Worm (Caenorhabditis elegans): ENCODE data around the gene K09F6.15.

Gene K09F6.15

ce11 chrII:2277418-2277817 lies at the start of gene K09F6.15:
TSS of gene K09F6.15 (minus strand) at chrII:2277518.
- no peak for TF ChIP-seq lin-15B (tag; optimal IDR thresholded peaks at IDR 0.05)
- TF ChIP-seq elt-3 (tag; optimal IDR thresholded peaks at IDR 0.05): no peak
- TF ChIP-seq snpc-4 (tag; optimal IDR thresholded peaks at IDR 0.05): no peak
- TF ChIP-seq ceh-82 (tag; optimal IDR thresholded peaks at IDR 0.05): no peak
- no peak for TF ChIP-seq lsy-12 (tag; optimal IDR thresholded peaks at IDR 0.05)
- no peak for TF ChIP-seq unc-39 (tag; optimal IDR thresholded peaks at IDR 0.05)
- TF ChIP-seq ceh-16 (tag; optimal IDR thresholded peaks at IDR 0.05): no peak
- no peak for TF ChIP-seq zag-1 (tag; optimal IDR thresholded peaks at IDR 0.05)
- no peak for TF ChIP-seq nfya-1 (tag; optimal IDR thresholded peaks at IDR 0.05; ENCODE audit: insufficient read depth)

DNA sequence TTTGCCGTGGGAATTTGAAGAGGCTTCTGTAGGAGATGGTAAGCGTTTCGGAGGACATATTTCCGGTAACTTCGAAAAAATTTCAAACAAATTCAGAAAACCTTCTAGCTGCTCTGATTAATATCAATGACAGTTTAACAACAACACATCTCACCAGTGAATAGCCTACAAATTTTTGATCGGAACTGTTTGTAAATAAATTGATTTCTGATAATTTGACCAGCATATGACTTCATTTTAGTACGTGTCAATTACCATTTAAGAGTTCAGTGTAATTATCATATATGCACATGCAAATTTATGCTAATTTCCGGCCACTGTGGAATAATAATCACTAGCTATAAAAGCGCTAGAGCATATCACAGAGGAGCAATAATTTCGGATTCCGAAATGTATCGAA lies 47.6 kb upstream of the K09F6.15 start, which contains the start of gene ZK1240.11:
TSS of gene ZK1240.11 (plus strand) at position 301 of the 400 bp plus-strand sequence.
- TF ChIP-seq daf-12 (tag; optimal IDR thresholded peaks at IDR 0.05): no peak
- TF ChIP-seq ama-1 (optimal IDR thresholded peaks at IDR 0.05): no peak
- no peak for TF ChIP-seq fkh-2 (tag; optimal IDR thresholded peaks at IDR 0.05)
- TF ChIP-seq mdl-1 (tag; optimal IDR thresholded peaks at IDR 0.05): no peak
- no peak for TF ChIP-seq ceh-28 (tag; optimal IDR thresholded peaks at IDR 0.05)
- no peak for TF ChIP-seq elt-2 (tag; optimal IDR thresholded peaks at IDR 0.05)

DNA sequence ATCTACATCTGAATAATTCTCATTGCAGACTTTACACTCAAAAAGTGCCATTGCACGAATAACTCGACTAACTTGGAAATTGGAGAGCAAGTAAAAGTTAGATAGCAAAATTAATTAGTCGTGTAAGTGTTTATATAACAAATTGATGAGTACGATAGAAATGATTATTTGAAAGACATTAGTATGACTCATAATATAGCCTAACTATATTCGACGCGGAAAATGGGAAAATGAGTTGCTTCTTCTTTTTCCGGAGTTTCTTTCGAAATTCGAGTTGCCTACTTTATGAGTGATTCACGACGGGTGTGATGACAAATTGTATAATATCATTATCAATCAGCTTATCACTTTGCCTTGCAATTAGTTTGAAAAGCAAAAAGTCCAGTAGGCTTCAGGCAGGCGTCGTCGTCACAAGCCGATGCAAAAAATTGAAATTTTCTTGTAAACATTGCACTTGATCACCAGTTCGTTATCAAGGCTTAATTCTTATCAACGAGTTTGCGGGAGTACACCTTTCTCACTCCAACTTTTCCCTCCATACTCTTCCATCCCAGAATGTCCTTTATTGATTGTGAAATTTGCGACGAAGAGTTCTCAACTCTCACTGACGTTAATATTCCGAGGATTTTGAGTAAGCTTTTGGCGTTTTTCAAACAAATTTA lies 45.7 kb upstream of the K09F6.15 start, which contains the start of the genes ZK1240.6 and ZK1240.2:
TSS of gene ZK1240.6 (minus strand) at position 51 of the 662 bp plus-strand sequence.
TSS of gene ZK1240.2 (plus strand) at position 520 of the 662 bp plus-strand sequence.
- TF ChIP-seq pqm-1 (tag; optimal IDR thresholded peaks at IDR 0.05): peak; percentile 46
- peak; percentile 93 for TF ChIP-seq elt-2 (tag; optimal IDR thresholded peaks at IDR 0.05)
- TF ChIP-seq egl-27 (tag; optimal IDR thresholded peaks at IDR 0.05): no peak
- no peak for TF ChIP-seq eor-1 (tag; optimal IDR thresholded peaks at IDR 0.05)
- peak; percentile 50 for TF ChIP-seq jun-1 (tag; optimal IDR thresholded peaks at IDR 0.05)
- peak; percentile 24 for TF ChIP-seq pha-4 (tag; optimal IDR thresholded peaks at IDR 0.05)

- TF ChIP-seq pqm-1 (tag; optimal IDR thresholded peaks at IDR 0.05) (peak; percentile 59), elt-2 (tag; optimal IDR thresholded peaks at IDR 0.05) (peak; percentile 82), snpc-4 (tag; optimal IDR thresholded peaks at IDR 0.05) (no peak), nhr-43 (tag; optimal IDR thresholded peaks at IDR 0.05; ENCODE audit: poor library complexity, severe bottlenecking) (no peak)
These were observed 42.8 kb upstream of the K09F6.15 start, which contains the start of gene ZK1240.3 for ce11 chrII:2320097-2320496. TSS of gene ZK1240.3 (plus strand) at chrII:2320334.

DNA sequence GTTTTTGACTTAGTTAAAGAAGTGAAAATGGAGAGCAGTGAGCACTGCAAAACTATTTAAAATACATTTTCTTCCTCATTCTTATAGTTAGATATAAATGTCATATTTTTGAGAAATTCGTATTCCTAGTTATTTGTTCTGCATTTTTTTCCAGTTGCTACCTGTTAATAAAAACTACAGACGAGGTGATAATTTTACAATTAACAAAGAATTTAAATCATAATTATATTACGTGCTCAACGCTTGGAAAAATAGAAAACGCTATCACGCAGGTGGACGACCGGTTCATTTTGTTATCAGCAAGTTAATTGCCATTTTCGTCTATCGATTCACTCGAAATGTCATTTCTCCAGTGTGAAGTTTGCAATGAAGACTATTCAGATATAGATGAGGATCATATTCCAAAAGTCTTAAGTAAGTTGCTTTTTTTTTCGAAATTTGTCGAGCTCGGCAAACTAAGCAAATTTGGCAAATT lies 40.6 kb upstream of the K09F6.15 start, which contains the start of the genes ZK1240.5 and ZK1240.9:
TSS of gene ZK1240.5 (minus strand) at position 51 of the 475 bp plus-strand sequence.
TSS of gene ZK1240.9 (plus strand) at position 307 of the 475 bp plus-strand sequence.
- TF ChIP-seq ztf-4 (tag; optimal IDR thresholded peaks at IDR 0.05) (no peak), elt-2 (tag; optimal IDR thresholded peaks at IDR 0.05) (peak; percentile 74), fkh-10 (GFP tag; optimal IDR thresholded peaks at IDR 0.05) (no peak), zag-1 (tag; optimal IDR thresholded peaks at IDR 0.05) (no peak)

ce11 chrII:2312747-2313146 lies 35.4 kb upstream of the K09F6.15 start, which contains the start of the genes trim-21 and B0281.1:
TSS of gene trim-21 (minus strand) at chrII:2312847.
TSS of gene B0281.1 (plus strand) at chrII:2313067.
- TF ChIP-seq jun-1 (tag; optimal IDR thresholded peaks at IDR 0.05): no peak

DNA sequence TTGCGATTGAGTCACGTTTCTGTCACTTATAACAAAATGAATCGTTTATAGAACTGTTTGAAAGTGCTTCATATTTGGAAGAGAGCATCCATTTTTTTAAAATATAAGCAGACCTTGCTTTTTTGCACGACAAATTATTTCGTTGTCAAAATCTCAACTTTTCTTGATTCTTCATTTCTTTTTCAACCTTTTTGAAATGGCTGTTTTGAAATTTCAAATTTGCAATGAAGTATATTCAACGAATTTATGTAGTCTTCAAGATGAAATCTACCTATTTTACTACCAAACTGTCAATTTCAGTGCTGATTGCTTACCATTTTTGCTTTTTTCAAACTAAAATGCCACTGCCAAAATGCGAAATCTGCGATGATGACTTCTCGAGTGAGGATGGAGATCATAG lies 29.4 kb upstream of the K09F6.15 start, which contains the start of gene B0281.3:
TSS of gene B0281.3 (plus strand) at position 301 of the 400 bp plus-strand sequence.
- no peak for TF ChIP-seq ztf-11 (tag; optimal IDR thresholded peaks at IDR 0.05)
- no peak for TF ChIP-seq skn-1 (tag; optimal IDR thresholded peaks at IDR 0.05)
- TF ChIP-seq nhr-11 (tag; optimal IDR thresholded peaks at IDR 0.05): no peak

ce11 chrII:2305507-2305906 lies 28.2 kb upstream of the K09F6.15 start:
- TF ChIP-seq elt-2 (tag; optimal IDR thresholded peaks at IDR 0.05) (peak; percentile 56), pqm-1 (tag; optimal IDR thresholded peaks at IDR 0.05) (peak; percentile 59), ZK546.5 (tag; optimal IDR thresholded peaks at IDR 0.05) (no peak), nhr-76 (tag; optimal IDR thresholded peaks at IDR 0.05) (no peak), mml-1 (tag; optimal IDR thresholded peaks at IDR 0.05) (no peak)

Data from whole organism, L3 larva.